Fruit fly (Drosophila melanogaster): ENCODE data around the gene CG14710.

The CG14710 gene

dm6 chr3R:11604654-11605436, 15.0 kb upstream of the CG14710 start (continued):
- TF ChIP-seq Hr51 (GFP tag; optimal IDR thresholded peaks at IDR 0.05) (no peak), Ptx1 (GFP tag; IDR thresholded peaks at IDR 0.05) (no peak), CG6813 (GFP tag; optimal IDR thresholded peaks at IDR 0.05) (peak; percentile 38), HmgD (GFP tag; optimal IDR thresholded peaks at IDR 0.05) (no peak), CG4360 (GFP tag; IDR thresholded peaks at IDR 0.05) (peak; percentile 50), vvl (GFP tag; IDR thresholded peaks at IDR 0.05) (peak; percentile 60; the same call in 1 of the 2 replicates), luna (GFP tag; optimal IDR thresholded peaks at IDR 0.05) (no peak), Xrp1 (GFP tag; IDR thresholded peaks at IDR 0.05) (peak; percentile 9; the same call in 1 of the 2 replicates), PHDP (tag; optimal IDR thresholded peaks at IDR 0.05) (peak; percentile 15), Awh (GFP tag; IDR thresholded peaks at IDR 0.05) (0 out of 2 replicates have a peak, but pooled peaks have one; percentile 26), CTCF (GFP tag; optimal IDR thresholded peaks at IDR 0.05) (peak; percentile 3), CG6765 (GFP tag; optimal IDR thresholded peaks at IDR 0.05) (no peak), salm (tag; optimal IDR thresholded peaks at IDR 0.05) (no peak), crp (GFP tag; optimal IDR thresholded peaks at IDR 0.05) (peak in 1 of 2 experiments; percentile 53), ap (GFP tag; IDR thresholded peaks at IDR 0.05) (no peak), sim (GFP tag; IDR thresholded peaks at IDR 0.05) (no peak), CG14667 (GFP tag; IDR thresholded peaks at IDR 0.05) (no peak), CG5953 (GFP tag; IDR thresholded peaks at IDR 0.05) (no peak), peb (GFP tag; IDR thresholded peaks at IDR 0.05) (peak; percentile 20; the same call in 1 of the 2 replicates), lola (GFP tag; optimal IDR thresholded peaks at IDR 0.05) (no peak), sc (optimal IDR thresholded peaks at IDR 0.05) (no peak), sc (GFP tag; optimal IDR thresholded peaks at IDR 0.05) (no peak), cad (GFP tag; optimal IDR thresholded peaks at IDR 0.05) (no peak), kni (GFP tag; optimal IDR thresholded peaks at IDR 0.05) (no peak), Nf-YB (GFP tag; optimal IDR thresholded peaks at IDR 0.05) (no peak), CG3281 (GFP tag; optimal IDR thresholded peaks at IDR 0.05) (no peak), crol (GFP tag; IDR thresholded peaks at IDR 0.05) (peak; percentile 43; the same call in 1 of the 2 replicates), stwl (tag; optimal IDR thresholded peaks at IDR 0.05) (peak; percentile 95), CG6254 (GFP tag; optimal IDR thresholded peaks at IDR 0.05) (peak; percentile 40), CG18011 (GFP tag; optimal IDR thresholded peaks at IDR 0.05) (no peak), Sin3A (optimal IDR thresholded peaks at IDR 0.05) (no peak)

dm6 chr3R:11606679-11607078, 13.2 kb upstream of the CG14710 start:
- peak in 1 of 2 experiments; percentile 20 for TF ChIP-seq bsh (GFP tag; optimal IDR thresholded peaks at IDR 0.05)
- TF ChIP-seq CG5953 (GFP tag; IDR thresholded peaks at IDR 0.05): no peak
- TF ChIP-seq CG9437 (GFP tag; optimal IDR thresholded peaks at IDR 0.05): no peak
- no peak for TF ChIP-seq ttk (GFP tag; IDR thresholded peaks at IDR 0.05)
- no peak for TF ChIP-seq sc (optimal IDR thresholded peaks at IDR 0.05)
- TF ChIP-seq sc (GFP tag; optimal IDR thresholded peaks at IDR 0.05): no peak
- no peak for TF ChIP-seq CG10366 (GFP tag; IDR thresholded peaks at IDR 0.05)
- no peak for TF ChIP-seq CG30020 (tag; optimal IDR thresholded peaks at IDR 0.05)
- TF ChIP-seq Max (GFP tag; optimal IDR thresholded peaks at IDR 0.05): no peak
- TF ChIP-seq CG18262 (tag; optimal IDR thresholded peaks at IDR 0.05): peak; percentile 13
- no peak for TF ChIP-seq CG2202 (tag; optimal IDR thresholded peaks at IDR 0.05)
- TF ChIP-seq mam (GFP tag; optimal IDR thresholded peaks at IDR 0.05): no peak
- TF ChIP-seq CG1024 (GFP tag; IDR thresholded peaks at IDR 0.05): no peak
- TF ChIP-seq twi (tag; optimal IDR thresholded peaks at IDR 0.05): no peak
- TF ChIP-seq Gug (GFP tag; IDR thresholded peaks at IDR 0.05): no peak
- no peak for TF ChIP-seq NFAT (GFP tag; IDR thresholded peaks at IDR 0.05)
- TF ChIP-seq crc (GFP tag; optimal IDR thresholded peaks at IDR 0.05): no peak
- TF ChIP-seq CG13424 (tag; optimal IDR thresholded peaks at IDR 0.05): no peak
- no peak for TF ChIP-seq nmo (GFP tag; optimal IDR thresholded peaks at IDR 0.05)
- no peak for TF ChIP-seq Sry-δ (GFP tag; optimal IDR thresholded peaks at IDR 0.05)
- no peak for TF ChIP-seq Lim3 (GFP tag; IDR thresholded peaks at IDR 0.05)
- TF ChIP-seq CG14014 (GFP tag; IDR thresholded peaks at IDR 0.05): no peak
- no peak for TF ChIP-seq ham (GFP tag; IDR thresholded peaks at IDR 0.05)
- TF ChIP-seq CG17829 (tag; optimal IDR thresholded peaks at IDR 0.05): no peak
